Worm (Caenorhabditis elegans): Measurements from ENCODE around the gene prmt-1.
"Not testable (repeated sequence)": the region's sequence is repeated elsewhere in the genome, so short reads cannot be mapped to it uniquely, and the experiment has no call there.

The prmt-1 gene

DNA sequence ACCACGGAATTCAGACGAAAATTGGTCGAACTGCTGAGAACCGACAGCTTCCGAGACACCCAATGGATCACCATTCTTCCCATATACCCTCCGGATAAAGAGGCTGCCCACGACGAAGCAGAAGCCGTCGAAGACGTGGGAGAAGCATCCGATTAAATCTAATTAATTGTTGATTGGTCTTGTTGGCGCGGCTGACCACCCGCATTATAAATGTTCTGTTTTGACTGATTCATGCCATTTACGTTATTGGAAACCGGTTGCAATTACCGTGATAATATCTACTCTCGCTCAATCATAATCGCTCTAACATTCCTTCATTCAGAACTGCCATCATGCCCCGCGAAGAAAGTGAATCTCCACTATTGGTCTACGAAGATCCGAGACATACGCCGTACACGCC is 33.8 kb upstream of the prmt-1 start, which contains the start of gene ZC15.3:
ZC15.3 (plus strand) TSS at position 301 of the 400 bp plus-strand sequence.
- TF ChIP-seq ceh-6 (GFP tag; optimal IDR thresholded peaks at IDR 0.05); madf-2 (tag; optimal IDR thresholded peaks at IDR 0.05); nhr-232 (tag; optimal IDR thresholded peaks at IDR 0.05): not testable (repeated sequence)

ce11 chrV:20297650-20298049 is 28.1 kb upstream of the prmt-1 start, which contains the start of gene ZC15.5:
Gene ZC15.5, plus strand, starts transcription at chrV:20297950.
- TF ChIP-seq rnt-1 (tag; optimal IDR thresholded peaks at IDR 0.05) (no peak), ceh-48 (tag; optimal IDR thresholded peaks at IDR 0.05) (no peak), ceh-30 (tag; optimal IDR thresholded peaks at IDR 0.05) (no peak), odd-2 (tag; optimal IDR thresholded peaks at IDR 0.05) (no peak), lin-11 (tag; optimal IDR thresholded peaks at IDR 0.05) (no peak), ceh-34 (tag; optimal IDR thresholded peaks at IDR 0.05) (no peak), C38D4.7 (GFP tag; optimal IDR thresholded peaks at IDR 0.05) (no peak), ama-1 (optimal IDR thresholded peaks at IDR 0.05) (no peak), tbx-7 (tag; optimal IDR thresholded peaks at IDR 0.05) (no peak), fkh-10 (GFP tag; optimal IDR thresholded peaks at IDR 0.05) (no peak), K02D7.2 (tag; optimal IDR thresholded peaks at IDR 0.05) (no peak), ceh-9 (tag; optimal IDR thresholded peaks at IDR 0.05) (no peak), ceh-24 (tag; optimal IDR thresholded peaks at IDR 0.05) (no peak), ceh-2 (tag; optimal IDR thresholded peaks at IDR 0.05) (no peak), unc-55 (GFP tag; optimal IDR thresholded peaks at IDR 0.05) (no peak), gmeb-2 (tag; optimal IDR thresholded peaks at IDR 0.05) (no peak), pax-1 (tag; optimal IDR thresholded peaks at IDR 0.05) (no peak)

- TF ChIP-seq ets-4 (tag; optimal IDR thresholded peaks at IDR 0.05) = no peak
Measured at ce11 chrV:20294388-20294787, 24.9 kb upstream of the prmt-1 start, which contains the start of gene clec-261. Gene clec-261, minus strand, starts transcription at chrV:20294488.

- TF ChIP-seq nfya-1 (tag; optimal IDR thresholded peaks at IDR 0.05) (no peak), tbx-7 (tag; optimal IDR thresholded peaks at IDR 0.05) (no peak), mec-3 (tag; optimal IDR thresholded peaks at IDR 0.05; ENCODE audit: borderline replicate concordance) (no peak), eyg-1 (tag; optimal IDR thresholded peaks at IDR 0.05) (no peak)
Measured at ce11 chrV:20289317-20289716, 19.8 kb upstream of the prmt-1 start, which contains the start of gene mlt-4. Gene mlt-4, minus strand, starts transcription at chrV:20289417.

DNA sequence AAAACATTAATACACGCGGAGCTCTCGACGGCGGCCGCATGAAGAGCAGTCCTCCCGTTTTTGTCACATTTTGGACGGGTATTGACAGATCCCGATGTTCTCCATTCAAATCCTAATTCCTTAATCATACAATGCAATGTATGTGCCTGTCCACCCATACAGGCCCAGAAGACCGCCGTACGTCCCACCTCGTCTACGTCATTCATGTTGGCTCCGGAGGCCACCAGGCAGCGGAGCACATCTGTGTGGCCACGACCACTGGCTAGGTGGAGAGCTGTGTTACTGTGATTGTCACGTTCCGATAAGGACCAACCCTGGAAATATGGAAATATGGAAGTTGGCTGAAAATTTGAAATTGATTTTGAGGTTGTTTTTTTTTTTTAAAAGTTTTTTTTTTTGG is 13.3 kb upstream of the prmt-1 start:
- no peak for TF ChIP-seq syd-9 (tag; optimal IDR thresholded peaks at IDR 0.05)
- no peak for TF ChIP-seq ztf-16 (tag; optimal IDR thresholded peaks at IDR 0.05)
- TF ChIP-seq npax-4 (tag; optimal IDR thresholded peaks at IDR 0.05) = no peak

ce11 chrV:20279811-20280317 is 10.4 kb upstream of the prmt-1 start, which contains the start of gene pqn-94:
Gene pqn-94, minus strand, starts transcription at chrV:20279861.
- TF ChIP-seq Y22D7AL.16 (tag; optimal IDR thresholded peaks at IDR 0.05) (no peak), K02D7.2 (tag; optimal IDR thresholded peaks at IDR 0.05) (no peak), elt-2 (tag; optimal IDR thresholded peaks at IDR 0.05) (no peak), ceh-2 (tag; optimal IDR thresholded peaks at IDR 0.05) (no peak), unc-86 (tag; optimal IDR thresholded peaks at IDR 0.05) (no peak), fax-1 (tag; optimal IDR thresholded peaks at IDR 0.05) (no peak), pha-2 (tag; optimal IDR thresholded peaks at IDR 0.05) (peak; percentile 33)

Data from whole organism, late embryonic.